Fruit fly (Drosophila melanogaster): ENCODE data around the gene CG15731.
A peak's percentile ranks its signal among the peaks of the same experiment; 100 is the strongest.

The CG15731 gene

DNA sequence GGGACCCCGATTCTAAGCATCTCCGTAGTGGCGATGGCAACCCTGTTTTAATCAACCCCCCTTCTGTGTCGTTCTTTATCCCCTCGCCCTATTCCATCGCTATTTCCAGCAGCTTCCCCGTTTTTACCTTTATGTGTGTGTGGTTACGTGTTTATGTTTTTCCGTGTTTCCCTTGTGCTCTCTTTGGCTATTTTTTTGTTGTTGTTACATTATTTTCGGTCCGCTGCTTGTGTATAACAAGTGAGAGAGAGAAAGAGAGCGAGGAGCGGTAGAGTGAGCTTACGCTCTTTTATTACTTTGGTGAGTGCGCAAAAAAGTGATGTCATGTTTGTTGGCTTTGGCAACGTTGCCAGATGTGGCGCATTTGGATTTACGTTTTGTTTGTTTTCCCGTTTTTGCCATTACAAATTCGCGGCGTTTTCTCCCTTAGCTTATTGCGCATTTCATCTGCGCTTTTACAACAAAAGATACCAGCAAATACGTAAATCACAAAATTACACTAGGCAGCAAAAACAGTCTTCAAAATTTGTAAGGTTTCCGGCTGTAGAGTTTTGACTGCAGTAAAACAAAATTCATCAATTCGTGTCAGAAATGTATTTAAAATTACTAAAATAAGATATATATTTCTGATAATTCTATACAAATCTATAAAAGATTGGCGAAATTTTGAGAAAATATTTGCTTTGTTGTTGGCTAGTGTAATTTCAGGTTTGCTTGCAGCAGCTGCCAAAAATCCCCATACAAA is 12.8 kb upstream of the CG15731 start (continued):
- peak; percentile 40 for TF ChIP-seq az2 (GFP tag; optimal IDR thresholded peaks at IDR 0.05)
- TF ChIP-seq CG14667 (GFP tag; IDR thresholded peaks at IDR 0.05) = 0 out of 2 replicates have a peak, but pooled peaks have one; percentile 37
- TF ChIP-seq CG4820 (GFP tag; optimal IDR thresholded peaks at IDR 0.05) = peak; percentile 18
- peak; percentile 21 for TF ChIP-seq CG15601 (tag; optimal IDR thresholded peaks at IDR 0.05)
- TF ChIP-seq grau (tag; optimal IDR thresholded peaks at IDR 0.05) = peak; percentile 79
- peak; percentile 91 for TF ChIP-seq sens (GFP tag)
- TF ChIP-seq NfI (GFP tag; optimal IDR thresholded peaks at IDR 0.05) = peak; percentile 71
- peak; percentile 65 for TF ChIP-seq Sox100B (GFP tag; optimal IDR thresholded peaks at IDR 0.05)
- TF ChIP-seq bcd (GFP tag; optimal IDR thresholded peaks at IDR 0.05) = peak; percentile 62
- peak; percentile 45 for TF ChIP-seq CG10209 (GFP tag; optimal IDR thresholded peaks at IDR 0.05)
- TF ChIP-seq ham (GFP tag; IDR thresholded peaks at IDR 0.05) = no peak
- no peak for TF ChIP-seq CG3065 (GFP tag; optimal IDR thresholded peaks at IDR 0.05)
- TF ChIP-seq CG10321 (GFP tag; IDR thresholded peaks at IDR 0.05) = peak; percentile 27; the same call in 1 of the 2 replicates
- TF ChIP-seq mam (GFP tag; optimal IDR thresholded peaks at IDR 0.05) = peak; percentile 11
- peak; percentile 23; the same call in 1 of the 2 replicates for TF ChIP-seq NFAT (GFP tag; IDR thresholded peaks at IDR 0.05)
- peak; percentile 50 for TF ChIP-seq ind (GFP tag; optimal IDR thresholded peaks at IDR 0.05)
- TF ChIP-seq CG18764 (GFP tag; optimal IDR thresholded peaks at IDR 0.05) = no peak
- TF ChIP-seq CG2120 (GFP tag; optimal IDR thresholded peaks at IDR 0.05) = peak; percentile 51
- peak; percentile 60; the same call in 1 of the 2 replicates for TF ChIP-seq CG11247 (GFP tag; IDR thresholded peaks at IDR 0.05)
- TF ChIP-seq gce (GFP tag; IDR thresholded peaks at IDR 0.05) = 0 out of 3 replicates have a peak, but pooled peaks have one; percentile 39
- peak; percentile 62 for TF ChIP-seq cwo (GFP tag; optimal IDR thresholded peaks at IDR 0.05)
- peak; percentile 28 for TF ChIP-seq D19A (tag; optimal IDR thresholded peaks at IDR 0.05)
- peak; percentile 15 for TF ChIP-seq MTF-1 (GFP tag; optimal IDR thresholded peaks at IDR 0.05; ENCODE audit: borderline replicate concordance)
- no peak for TF ChIP-seq pros (GFP tag; optimal IDR thresholded peaks at IDR 0.05)
- peak; percentile 48 for TF ChIP-seq CG13624 (GFP tag; optimal IDR thresholded peaks at IDR 0.05)
- TF ChIP-seq insv (GFP tag; optimal IDR thresholded peaks at IDR 0.05) = no peak
- peak; percentile 76 for TF ChIP-seq Ets65A (GFP tag)
- no peak for TF ChIP-seq CrebB (tag; optimal IDR thresholded peaks at IDR 0.05)
- peak; percentile 33; the same call in 1 of the 2 replicates for TF ChIP-seq CG4404 (GFP tag; IDR thresholded peaks at IDR 0.05)
- TF ChIP-seq CG17328 (GFP tag; IDR thresholded peaks at IDR 0.05) = peak; percentile 36; the same call in 1 of the 2 replicates
- TF ChIP-seq CG6854 (GFP tag; optimal IDR thresholded peaks at IDR 0.05) = peak; percentile 36
- peak; percentile 39; the same call in 1 of the 2 replicates for TF ChIP-seq unc-4 (GFP tag; IDR thresholded peaks at IDR 0.05; ENCODE audit: partially characterized antibody)
- TF ChIP-seq CG10366 (GFP tag; IDR thresholded peaks at IDR 0.05) = peak; percentile 67
- TF ChIP-seq CTCF (GFP tag; optimal IDR thresholded peaks at IDR 0.05) = no peak
- peak; percentile 21 for TF ChIP-seq Abd-B (GFP tag; optimal IDR thresholded peaks at IDR 0.05)
- TF ChIP-seq CG7839 (tag; optimal IDR thresholded peaks at IDR 0.05) = peak; percentile 72
- TF ChIP-seq Dfd (GFP tag; optimal IDR thresholded peaks at IDR 0.05) = no peak
- TF ChIP-seq CG7372 (GFP tag; IDR thresholded peaks at IDR 0.05) = peak; percentile 50; the same call in 1 of the 2 replicates
- TF ChIP-seq wor (GFP tag; IDR thresholded peaks at IDR 0.05) = peak; percentile 62
- no peak for TF ChIP-seq ftz-f1 (GFP tag; optimal IDR thresholded peaks at IDR 0.05)
- TF ChIP-seq ATbp (GFP tag; optimal IDR thresholded peaks at IDR 0.05) = peak; percentile 23
- peak; percentile 62 for TF ChIP-seq Sox102F (GFP tag; optimal IDR thresholded peaks at IDR 0.05)
- TF ChIP-seq sisA (GFP tag; IDR thresholded peaks at IDR 0.05) = peak; percentile 68
- TF ChIP-seq CG1233 (GFP tag; optimal IDR thresholded peaks at IDR 0.05) = peak; percentile 56
- peak in 1 of 3 experiments; percentile 2 for TF ChIP-seq lola (GFP tag; optimal IDR thresholded peaks at IDR 0.05)
- no peak; the same call in 1 of the 2 replicates for TF ChIP-seq CG8765 (GFP tag; IDR thresholded peaks at IDR 0.05)
- no peak for TF ChIP-seq Usf (GFP tag; optimal IDR thresholded peaks at IDR 0.05)
- peak; percentile 69 for TF ChIP-seq Xrp1 (GFP tag; IDR thresholded peaks at IDR 0.05)
- peak; percentile 44 for TF ChIP-seq CG15514 (GFP tag; optimal IDR thresholded peaks at IDR 0.05)
